Worm (Caenorhabditis elegans) whole organism, midembryonic: Measurements from ENCODE around the gene T28B11.1.

Experiments used
- T22C8.4 ChIP-seq: fragments of 200-800 bp; sonication (Bioruptor generic); IDR thresholded peaks from 2 replicates; pipeline ENCODE4 v1.3.6; 2022; ENCODE audit warnings: missing genetic modification characterization, missing compliant biosample characterization
- cog-1 ChIP-seq: sonication (generic microtip); optimal IDR thresholded peaks from 2 replicates; lab custom pipeline; 2016; ENCODE audit warnings: missing genetic modification characterization, missing compliant biosample characterization
- flt-1 ChIP-seq: fragments of 200-800 bp; sonication (Bioruptor generic); IDR thresholded peaks from 2 replicates; pipeline ENCODE4 v1.3.6; 2022; ENCODE audit warnings: missing genetic modification characterization, missing compliant biosample characterization
- klf-2 ChIP-seq: fragments of 200-800 bp; sonication (Bioruptor generic); conservative IDR thresholded peaks from 2 replicates; pipeline ENCODE4 v1.3.6; 2022; ENCODE audit warnings: missing genetic modification reagents, missing genetic modification characterization, missing compliant biosample characterization
- med-1 ChIP-seq: sonication (generic microtip); optimal IDR thresholded peaks from 2 replicates; lab custom pipeline; 2017; ENCODE audit warnings: missing genetic modification characterization, mild to moderate bottlenecking, missing compliant biosample characterization, antibody characterized with exemption, missing genetic modification reagents; ENCODE audit not compliant: insufficient read depth
- ref-1 ChIP-seq: fragments of 200-800 bp; sonication (Bioruptor generic); conservative IDR thresholded peaks from 2 replicates; pipeline ENCODE4 v1.3.6; 2022; ENCODE audit warnings: missing genetic modification reagents, missing genetic modification characterization, missing compliant biosample characterization
- tab-1 ChIP-seq: fragments of 200-800 bp; sonication (Bioruptor generic); IDR thresholded peaks from 2 replicates; pipeline ENCODE4 v1.3.6; 2022; ENCODE audit warnings: missing genetic modification characterization, missing compliant biosample characterization
- ztf-23 ChIP-seq: fragments of 200-800 bp; sonication (Bioruptor generic); IDR thresholded peaks from 2 replicates; pipeline ENCODE4 v1.3.6; 2022; ENCODE audit warnings: missing genetic modification reagents, missing genetic modification characterization, missing compliant biosample characterization
- ztf-29 ChIP-seq: fragments of 200-800 bp; sonication (Bioruptor generic); IDR thresholded peaks from 2 replicates; pipeline ENCODE4 v1.3.6; 2022; ENCODE audit warnings: missing genetic modification reagents, missing genetic modification characterization, missing compliant biosample characterization

Gene T28B11.1

DNA sequence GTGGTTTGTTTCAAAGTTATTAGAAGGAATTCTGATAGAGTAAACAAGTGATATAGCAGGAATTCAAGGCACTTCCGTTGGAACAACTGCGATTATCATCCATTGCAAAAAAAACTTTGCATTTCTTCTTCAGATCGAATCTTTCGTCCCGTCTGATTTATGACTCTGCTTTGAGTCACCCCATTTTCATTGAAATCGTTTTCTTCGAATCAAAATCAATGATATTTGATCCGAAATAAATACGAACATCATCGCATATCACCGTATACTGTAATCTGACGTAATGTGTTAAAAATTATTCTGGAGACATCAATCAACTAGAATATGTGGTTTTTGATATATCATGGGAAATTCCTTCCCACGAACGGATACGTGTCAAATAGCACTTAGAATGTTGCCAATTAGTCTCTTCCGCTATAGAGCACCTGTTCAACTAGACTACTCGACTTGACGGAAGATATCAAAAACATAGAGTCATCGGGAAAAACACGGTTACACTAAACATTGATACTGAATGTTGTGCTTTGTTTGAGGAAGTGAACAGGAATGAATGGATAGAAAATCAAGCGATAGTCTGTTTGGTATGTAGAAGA, 1.3 kb downstream of the T28B11.1 start:
- no peak for TF ChIP-seq tab-1 (GFP tag; lab: Robert Waterston, UW)
- TF ChIP-seq T22C8.4 (GFP tag; lab: Robert Waterston, UW) = no peak
- TF ChIP-seq ztf-23 (GFP tag; lab: Robert Waterston, UW) = no peak
- no peak for TF ChIP-seq flt-1
- no peak for TF ChIP-seq cog-1 (tag; lab: Kevin White, UChicago)
- TF ChIP-seq med-1 = no peak
- TF ChIP-seq ref-1 = no peak
- TF ChIP-seq ztf-29 = no peak
- no peak for TF ChIP-seq klf-2 (GFP tag; lab: Robert Waterston, UW)

DNA sequence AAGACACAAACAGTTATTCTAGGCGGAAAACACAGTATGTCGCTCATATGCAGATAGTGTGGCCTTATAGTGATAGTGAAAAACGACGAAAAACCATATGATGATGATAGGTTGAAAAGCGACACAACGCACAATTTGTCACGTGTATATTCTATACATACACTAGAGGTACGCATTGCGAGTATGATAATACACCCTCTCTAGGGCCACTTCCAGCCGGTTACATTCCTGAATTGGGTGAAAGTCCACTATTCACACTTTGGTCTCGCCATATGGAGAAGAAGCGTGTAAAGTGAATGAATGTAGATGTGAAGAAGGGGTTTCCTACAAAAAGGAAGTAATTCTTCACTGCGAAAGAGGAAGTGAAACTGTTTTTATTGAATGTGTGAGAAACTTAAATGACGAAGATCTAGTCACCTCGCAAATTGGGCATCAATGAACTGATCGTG, 2.7 kb downstream of the T28B11.1 start:
- TF ChIP-seq med-1 (no peak), ztf-23 (GFP tag; lab: Robert Waterston, UW) (no peak), T22C8.4 (GFP tag; lab: Robert Waterston, UW) (no peak), cog-1 (tag; lab: Kevin White, UChicago) (no peak), ztf-29 (no peak), tab-1 (GFP tag; lab: Robert Waterston, UW) (no peak), klf-2 (GFP tag; lab: Robert Waterston, UW) (no peak), ref-1 (no peak), flt-1 (no peak)

DNA sequence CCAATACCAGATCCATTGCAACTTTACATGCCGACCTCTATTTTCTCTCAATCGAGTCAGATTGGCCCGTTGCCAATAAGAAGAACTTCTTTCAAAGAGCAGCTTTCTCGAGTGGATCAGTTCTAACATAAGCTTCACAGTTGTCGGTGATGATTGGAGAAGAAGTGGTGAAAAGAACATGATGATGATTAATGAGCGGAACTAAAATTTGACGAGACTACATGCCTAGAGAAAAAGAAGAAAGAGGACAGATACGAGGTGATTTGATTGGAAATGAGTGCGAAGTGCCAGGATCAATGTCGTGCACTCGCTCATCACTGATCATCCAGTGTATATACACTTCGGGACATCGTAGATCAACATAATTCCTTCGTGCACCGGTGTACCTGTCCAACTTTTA, 4.6 kb downstream of the T28B11.1 start:
- no peak for TF ChIP-seq med-1
- TF ChIP-seq ztf-23 (GFP tag; lab: Robert Waterston, UW) = no peak
- no peak for TF ChIP-seq flt-1
- TF ChIP-seq tab-1 (GFP tag; lab: Robert Waterston, UW) = no peak
- TF ChIP-seq ztf-29 = no peak

DNA sequence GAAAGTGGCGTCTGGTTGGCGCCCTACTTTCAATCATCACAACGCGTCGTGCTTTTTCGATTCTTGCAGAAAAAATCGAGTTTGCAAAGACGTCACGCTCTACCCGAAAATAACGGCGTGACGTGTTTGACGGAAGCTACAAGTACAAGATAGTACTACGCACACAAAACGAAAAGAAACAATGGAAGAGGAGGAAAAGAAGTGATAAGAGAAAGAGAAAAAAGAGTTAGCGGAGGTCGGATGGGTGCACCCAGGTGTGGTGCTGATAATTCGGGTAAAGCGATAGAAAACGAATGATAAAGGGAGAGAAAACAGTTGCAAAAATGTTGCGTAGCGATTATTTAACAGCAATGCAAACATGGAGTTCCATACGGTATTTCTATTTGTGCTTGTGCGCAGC, 5.5 kb downstream of the T28B11.1 start:
- no peak for TF ChIP-seq flt-1
- TF ChIP-seq ztf-29 = no peak
- no peak for TF ChIP-seq ztf-23 (GFP tag; lab: Robert Waterston, UW)
- no peak for TF ChIP-seq med-1
- no peak for TF ChIP-seq klf-2 (GFP tag; lab: Robert Waterston, UW)
- TF ChIP-seq T22C8.4 (GFP tag; lab: Robert Waterston, UW) = no peak
- TF ChIP-seq tab-1 (GFP tag; lab: Robert Waterston, UW) = no peak
- TF ChIP-seq cog-1 (tag; lab: Kevin White, UChicago) = no peak
- TF ChIP-seq ref-1 = no peak

DNA sequence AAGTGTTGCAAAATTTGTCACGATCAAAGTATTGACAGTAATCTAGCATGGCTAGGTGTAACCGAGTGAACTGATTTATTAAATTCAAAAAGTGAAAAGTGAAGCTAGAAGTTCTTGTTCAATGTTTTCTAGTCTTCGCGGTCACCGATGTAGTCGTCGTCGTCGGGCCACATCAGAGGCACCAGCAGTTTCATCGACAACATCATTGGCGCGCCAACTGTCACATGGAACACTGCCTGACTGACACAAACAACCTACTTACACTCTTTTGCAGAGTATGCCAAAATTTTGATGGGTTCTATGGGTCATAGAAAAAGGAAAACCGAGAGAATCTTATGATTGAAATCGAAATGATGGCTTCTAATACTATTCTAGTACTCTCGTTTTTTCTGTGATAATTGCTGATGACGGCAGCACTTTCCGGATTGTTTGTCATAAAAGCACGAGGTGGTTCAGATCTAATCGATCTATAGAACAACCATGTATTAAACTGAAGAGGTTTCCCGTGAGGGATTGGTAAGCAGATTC, 6.7 kb downstream of the T28B11.1 start:
- TF ChIP-seq flt-1 (no peak), med-1 (no peak), ztf-23 (GFP tag; lab: Robert Waterston, UW) (no peak)

DNA sequence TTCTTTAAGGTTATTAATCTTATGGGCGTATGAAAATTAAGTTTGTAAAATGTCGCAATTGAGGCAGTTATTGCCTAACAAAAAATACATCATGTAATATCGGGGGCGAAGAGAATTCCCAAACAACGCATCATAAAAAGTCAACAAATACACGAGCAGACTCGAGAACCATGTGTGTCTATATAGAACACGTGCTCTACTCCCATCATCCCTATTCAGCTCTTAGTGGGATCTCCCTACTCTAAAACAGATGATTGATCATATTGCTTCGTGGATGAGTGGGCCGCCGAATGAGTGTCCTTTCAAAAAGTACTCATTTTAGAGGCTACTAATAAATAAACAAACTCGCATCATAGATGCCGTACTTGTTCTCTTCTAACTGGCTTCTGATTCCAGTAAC, 7.8 kb downstream of the T28B11.1 start:
- TF ChIP-seq cog-1 (tag; lab: Kevin White, UChicago) (no peak), med-1 (no peak), tab-1 (GFP tag; lab: Robert Waterston, UW) (no peak), ztf-29 (no peak), T22C8.4 (GFP tag; lab: Robert Waterston, UW) (no peak), klf-2 (GFP tag; lab: Robert Waterston, UW) (no peak), ztf-23 (GFP tag; lab: Robert Waterston, UW) (no peak), flt-1 (no peak), ref-1 (no peak)

DNA sequence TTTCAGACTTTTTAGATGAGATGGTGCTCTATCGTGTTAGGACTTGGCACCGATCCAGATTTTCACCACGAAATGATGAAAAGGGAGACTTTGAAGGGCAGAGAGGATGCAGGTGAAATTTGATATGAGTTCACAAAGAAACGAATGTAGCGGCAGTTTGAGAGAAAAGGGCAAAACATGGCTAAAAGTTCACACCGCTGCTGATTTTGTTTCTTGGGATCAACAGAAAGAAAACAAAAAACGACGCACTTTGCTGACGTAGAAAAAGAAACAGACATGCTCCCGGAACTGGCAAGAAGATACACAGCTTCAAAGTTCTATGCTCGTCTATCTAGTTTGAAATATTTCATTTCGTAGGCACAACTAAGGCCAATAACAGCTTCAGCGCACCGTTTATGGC, 8.6 kb downstream of the T28B11.1 start:
- TF ChIP-seq flt-1 = no peak
- TF ChIP-seq ztf-29 = no peak
- TF ChIP-seq tab-1 (GFP tag; lab: Robert Waterston, UW) = no peak
- TF ChIP-seq T22C8.4 (GFP tag; lab: Robert Waterston, UW) = no peak
- no peak for TF ChIP-seq cog-1 (tag; lab: Kevin White, UChicago)
- no peak for TF ChIP-seq med-1
- no peak for TF ChIP-seq ref-1
- TF ChIP-seq ztf-23 (GFP tag; lab: Robert Waterston, UW) = no peak
- TF ChIP-seq klf-2 (GFP tag; lab: Robert Waterston, UW) = no peak

DNA sequence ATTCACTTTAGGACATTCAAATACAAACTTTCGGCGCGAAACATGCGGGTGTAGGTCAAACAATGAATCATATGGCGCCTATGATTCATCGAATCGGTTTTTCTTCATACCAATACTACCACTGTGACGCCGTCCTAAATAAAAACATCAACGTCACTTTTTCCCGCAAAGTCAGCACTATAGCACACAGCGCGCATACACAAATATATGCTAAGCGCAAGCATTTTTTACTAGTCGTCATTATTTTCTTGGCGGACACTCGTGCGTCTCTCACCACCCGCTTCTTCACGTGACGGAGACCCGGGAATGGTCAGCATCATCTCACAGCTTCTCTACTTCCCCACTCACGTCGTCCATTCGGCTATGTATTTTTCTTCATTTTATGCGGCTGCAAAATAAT, 9.0 kb downstream of the T28B11.1 start:
- TF ChIP-seq flt-1 (no peak), cog-1 (tag; lab: Kevin White, UChicago) (no peak), tab-1 (GFP tag; lab: Robert Waterston, UW) (no peak), ref-1 (no peak), ztf-29 (no peak), med-1 (no peak), klf-2 (GFP tag; lab: Robert Waterston, UW) (no peak), ztf-23 (GFP tag; lab: Robert Waterston, UW) (no peak), T22C8.4 (GFP tag; lab: Robert Waterston, UW) (no peak)

DNA sequence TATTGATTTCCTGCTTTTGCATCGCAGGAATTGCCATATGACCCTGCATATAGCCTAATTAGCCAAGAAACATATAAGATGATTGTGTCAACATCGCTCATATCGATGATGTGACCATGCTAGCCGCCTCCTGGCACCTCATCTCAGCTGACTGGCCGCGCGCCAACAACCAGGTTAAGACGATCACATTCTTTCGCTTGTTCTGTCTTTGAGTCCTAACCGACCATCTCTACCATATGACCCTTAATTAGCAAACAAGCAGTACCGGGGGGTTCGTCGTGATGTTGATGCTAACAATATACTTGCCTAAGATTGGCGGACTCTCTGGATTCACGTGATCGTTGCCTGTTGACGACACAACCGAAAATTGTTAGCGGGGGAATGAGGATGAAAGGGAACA, 9.6 kb downstream of the T28B11.1 start:
- TF ChIP-seq ztf-23 (GFP tag; lab: Robert Waterston, UW) (no peak), T22C8.4 (GFP tag; lab: Robert Waterston, UW) (no peak), ztf-29 (no peak), flt-1 (no peak), cog-1 (tag; lab: Kevin White, UChicago) (no peak), ref-1 (no peak)

DNA sequence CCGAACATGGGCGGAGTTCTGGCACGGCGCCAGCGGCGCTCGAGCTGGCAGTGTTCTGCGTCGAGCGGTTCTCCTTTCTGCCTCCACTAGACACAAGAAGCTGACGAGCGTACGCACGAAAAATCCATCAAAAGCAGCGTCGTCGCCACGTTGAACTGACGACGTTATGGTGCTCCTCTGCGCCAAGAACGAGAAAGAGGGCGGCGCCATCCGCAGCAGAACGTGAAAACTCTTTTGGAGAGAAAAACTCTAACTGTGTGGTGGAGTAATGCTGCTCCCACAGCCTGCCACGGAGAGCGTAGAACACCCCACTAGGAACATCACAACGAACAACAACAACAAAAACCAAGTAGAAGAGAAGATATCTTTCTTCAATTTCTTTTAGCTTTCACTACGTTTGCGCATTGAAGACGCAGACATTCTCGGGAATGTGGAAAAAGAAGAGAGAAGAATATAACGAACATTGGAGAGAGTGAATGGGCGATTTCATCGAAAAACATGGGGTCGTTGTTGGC, 10.3 kb downstream of the T28B11.1 start:
- no peak for TF ChIP-seq tab-1 (GFP tag; lab: Robert Waterston, UW)
- no peak for TF ChIP-seq flt-1
- TF ChIP-seq cog-1 (tag; lab: Kevin White, UChicago) = no peak
- no peak for TF ChIP-seq ref-1
- no peak for TF ChIP-seq klf-2 (GFP tag; lab: Robert Waterston, UW)
- no peak for TF ChIP-seq T22C8.4 (GFP tag; lab: Robert Waterston, UW)
- no peak for TF ChIP-seq ztf-29
- TF ChIP-seq ztf-23 (GFP tag; lab: Robert Waterston, UW) = no peak
- no peak for TF ChIP-seq med-1
